Fruit fly (Drosophila melanogaster) whole organism, embryonic: ENCODE results near the gene CG14309.

Source experiments
- Aef1 ChIP-seq: fragments of 200-800 bp; sonication (Bioruptor generic); IDR thresholded peaks from 3 replicates; pipeline ENCODE4 v1.3.6; 2022; ENCODE audit warnings: missing biosample characterization, missing genetic modification characterization
- Atf-2 ChIP-seq: fragments of 200-800 bp; sonication (Bioruptor generic); optimal IDR thresholded peaks from 2 replicates; lab custom pipeline; 2016; ENCODE audit warnings: missing biosample characterization, missing genetic modification characterization
- Atf6 ChIP-seq: fragments of 200-800 bp; sonication (Bioruptor generic); IDR thresholded peaks from 2 replicates; pipeline ENCODE4 v1.3.6; 2022; ENCODE audit warnings: missing biosample characterization, missing genetic modification characterization
- CG1024 ChIP-seq: fragments of 200-800 bp; sonication (Bioruptor generic); IDR thresholded peaks from 2 replicates; pipeline ENCODE4 v1.3.6; 2022; ENCODE audit warnings: missing biosample characterization, missing genetic modification characterization
- CG10274 ChIP-seq: fragments of 200-800 bp; sonication (Bioruptor generic); optimal IDR thresholded peaks from 3 replicates; lab custom pipeline; 2017; ENCODE audit warnings: missing biosample characterization, mild to moderate bottlenecking, missing genetic modification characterization
- CG10565 ChIP-seq: fragments of 200-800 bp; sonication (Bioruptor generic); optimal IDR thresholded peaks from 3 replicates; lab custom pipeline; 2016; ENCODE audit warnings: missing biosample characterization, mild to moderate bottlenecking, missing genetic modification characterization
- CG11093 ChIP-seq: fragments of 200-800 bp; sonication (Bioruptor generic); IDR thresholded peaks from 3 replicates; pipeline ENCODE4 v1.3.6; 2022; ENCODE audit warnings: missing biosample characterization, missing genetic modification characterization
- CG11723 ChIP-seq: fragments of 200-800 bp; sonication (Bioruptor generic); optimal IDR thresholded peaks from 2 replicates; lab custom pipeline; 2017; ENCODE audit warnings: missing biosample characterization, mild to moderate bottlenecking, missing genetic modification characterization
- CG12391 ChIP-seq: fragments of 200-800 bp; sonication (Bioruptor generic); optimal IDR thresholded peaks from 3 replicates; lab custom pipeline; 2018; ENCODE audit warnings: missing biosample characterization, mild to moderate bottlenecking, missing genetic modification characterization, moderate library complexity
- CG14860 ChIP-seq: fragments of 200-800 bp; sonication (Bioruptor generic); IDR thresholded peaks from 3 replicates; pipeline ENCODE4 v1.3.6; 2022; ENCODE audit warnings: missing biosample characterization, missing genetic modification characterization; ENCODE audit not compliant: partially characterized antibody
- CG1602 ChIP-seq: fragments of 200-800 bp; sonication (Bioruptor generic); optimal IDR thresholded peaks from 3 replicates; lab custom pipeline; 2016; ENCODE audit warnings: missing biosample characterization, missing genetic modification characterization
- CG17568 ChIP-seq: fragments of 200-800 bp; sonication (Bioruptor generic); optimal IDR thresholded peaks from 2 replicates; lab custom pipeline; 2018; ENCODE audit warnings: missing biosample characterization, mild to moderate bottlenecking, missing genetic modification characterization, moderate library complexity
- CG18011 ChIP-seq: fragments of 200-800 bp; sonication (Bioruptor generic); optimal IDR thresholded peaks from 2 replicates; lab custom pipeline; 2017; ENCODE audit warnings: missing biosample characterization, missing genetic modification characterization, mild to moderate bottlenecking, moderate library complexity, missing genotype
- CG30403 ChIP-seq: fragments of 200-800 bp; sonication (Bioruptor generic); optimal IDR thresholded peaks from 3 replicates; lab custom pipeline; 2016; ENCODE audit warnings: missing biosample characterization, missing genetic modification characterization
- CG31224 ChIP-seq: fragments of 200-800 bp; sonication (Bioruptor generic); IDR thresholded peaks from 2 replicates; pipeline ENCODE4 v1.3.6; 2022; ENCODE audit warnings: missing biosample characterization, missing genetic modification characterization
- CG32767 ChIP-seq: fragments of 200-800 bp; sonication (Bioruptor generic); IDR thresholded peaks from 2 replicates; pipeline ENCODE4 v1.3.6; 2022; ENCODE audit warnings: missing biosample characterization, missing genetic modification characterization
- CG34376 ChIP-seq: fragments of 200-800 bp; sonication (Bioruptor generic); optimal IDR thresholded peaks from 2 replicates; lab custom pipeline; 2018; ENCODE audit warnings: missing biosample characterization, mild to moderate bottlenecking, missing genetic modification characterization
- CG3995 ChIP-seq: fragments of 200-800 bp; sonication (Bioruptor generic); optimal IDR thresholded peaks from 3 replicates; lab custom pipeline; 2016; ENCODE audit warnings: missing biosample characterization, missing genetic modification characterization
- CG4404 ChIP-seq: fragments of 200-800 bp; sonication (Bioruptor generic); IDR thresholded peaks from 2 replicates; pipeline ENCODE4 v1.3.6; 2022; ENCODE audit warnings: missing biosample characterization, missing genetic modification characterization
- CG6254 ChIP-seq: fragments of 200-800 bp; sonication (Bioruptor generic); optimal IDR thresholded peaks from 3 replicates; lab custom pipeline; 2017; ENCODE audit warnings: mild to moderate bottlenecking, missing biosample characterization, missing genetic modification reagents, missing genetic modification characterization
- CG6791 ChIP-seq: fragments of 200-800 bp; sonication (Bioruptor generic); IDR thresholded peaks from 3 replicates; pipeline ENCODE4 v1.3.6; 2022; ENCODE audit warnings: missing biosample characterization, missing genetic modification characterization; ENCODE audit not compliant: partially characterized antibody
- CG6854 ChIP-seq: fragments of 200-800 bp; sonication (Bioruptor generic); optimal IDR thresholded peaks from 3 replicates; lab custom pipeline; 2017; ENCODE audit warnings: missing biosample characterization, mild to moderate bottlenecking, missing genetic modification characterization
- CG7963 ChIP-seq: fragments of 200-800 bp; sonication (Bioruptor generic); IDR thresholded peaks from 3 replicates; pipeline ENCODE4 v1.3.6; 2022; ENCODE audit warnings: missing biosample characterization, missing genetic modification characterization; ENCODE audit not compliant: partially characterized antibody
- CHES-1-like ChIP-seq: fragments of 200-800 bp; sonication (Bioruptor generic); optimal IDR thresholded peaks from 2 replicates; lab custom pipeline; 2016; ENCODE audit warnings: missing biosample characterization, missing genetic modification characterization
- D19A ChIP-seq: fragments of 200-800 bp; optimal IDR thresholded peaks from 3 replicates; lab custom pipeline; 2019; ENCODE audit warnings: missing biosample characterization, mild to moderate bottlenecking, missing genetic modification characterization, moderate library complexity
- Jarid2 ChIP-seq: fragments of 200-800 bp; sonication (Bioruptor generic); optimal IDR thresholded peaks from 3 replicates; lab custom pipeline; 2017; ENCODE audit warnings: mild to moderate bottlenecking, missing biosample characterization, missing genetic modification reagents, missing genetic modification characterization
- MBD-R2 ChIP-seq: fragments of 200-800 bp; sonication (Bioruptor generic); IDR thresholded peaks from 2 replicates; pipeline ENCODE4 v1.3.6; 2022; ENCODE audit warnings: missing biosample characterization, missing genetic modification characterization
- Neu2 ChIP-seq: fragments of 200-800 bp; sonication (Bioruptor generic); optimal IDR thresholded peaks from 3 replicates; lab custom pipeline; 2016; ENCODE audit warnings: missing biosample characterization, missing genetic modification characterization, borderline replicate concordance
- Sry-β ChIP-seq: fragments of 200-800 bp; sonication (Bioruptor generic); optimal IDR thresholded peaks from 2 replicates; lab custom pipeline; 2018; ENCODE audit warnings: missing biosample characterization, mild to moderate bottlenecking, missing genetic modification characterization, moderate library complexity
- Sry-δ ChIP-seq: fragments of 200-800 bp; sonication (Bioruptor generic); optimal IDR thresholded peaks from 2 replicates; lab custom pipeline; 2016; ENCODE audit warnings: missing biosample characterization, missing genetic modification characterization
- Xbp1 ChIP-seq: fragments of 200-800 bp; sonication (Bioruptor generic); optimal IDR thresholded peaks from 3 replicates; lab custom pipeline; 2016; ENCODE audit warnings: missing biosample characterization, mild to moderate bottlenecking, missing genetic modification characterization
- YL-1 ChIP-seq: fragments of 200-800 bp; sonication (Bioruptor generic); optimal IDR thresholded peaks from 3 replicates; lab custom pipeline; 2017; ENCODE audit warnings: missing biosample characterization, mild to moderate bottlenecking, missing genetic modification characterization
- bcd ChIP-seq: fragments of 200-800 bp; sonication (Bioruptor generic); optimal IDR thresholded peaks from 2 replicates; lab custom pipeline; 2017; ENCODE audit warnings: missing biosample characterization, mild to moderate bottlenecking, missing genetic modification characterization
- da ChIP-seq: fragments of 200-800 bp; sonication (Bioruptor generic); optimal IDR thresholded peaks from 2 replicates; lab custom pipeline; 2016; ENCODE audit warnings: missing biosample characterization, missing genetic modification characterization
- dmrt11E ChIP-seq: fragments of 200-800 bp; sonication (Bioruptor generic); optimal IDR thresholded peaks from 3 replicates; lab custom pipeline; 2018; ENCODE audit warnings: missing biosample characterization, mild to moderate bottlenecking, missing genetic modification characterization, moderate library complexity
- gcm ChIP-seq: fragments of 200-800 bp; sonication (Bioruptor generic); optimal IDR thresholded peaks from 2 replicates; lab custom pipeline; 2019; ENCODE audit warnings: missing biosample characterization, mild to moderate bottlenecking, missing genetic modification characterization, moderate library complexity
- gcm2 ChIP-seq: fragments of 200-800 bp; sonication (Bioruptor generic); optimal IDR thresholded peaks from 2 replicates; lab custom pipeline; 2016; ENCODE audit warnings: missing biosample characterization, missing genetic modification characterization
- gem ChIP-seq: fragments of 200-800 bp; sonication (Bioruptor generic); optimal IDR thresholded peaks from 2 replicates; lab custom pipeline; 2019; ENCODE audit warnings: missing biosample characterization, mild to moderate bottlenecking, missing genetic modification characterization, moderate library complexity
- ind ChIP-seq: fragments of 200-800 bp; sonication (Bioruptor generic); optimal IDR thresholded peaks from 3 replicates; lab custom pipeline; 2016; ENCODE audit warnings: missing biosample characterization, missing genetic modification characterization
- mirr ChIP-seq: fragments of 200-800 bp; sonication (Bioruptor generic); optimal IDR thresholded peaks from 3 replicates; lab custom pipeline; 2018; ENCODE audit warnings: missing biosample characterization, mild to moderate bottlenecking, missing genetic modification characterization
- nerfin-1 ChIP-seq: fragments of 200-800 bp; sonication (Bioruptor generic); optimal IDR thresholded peaks from 3 replicates; lab custom pipeline; 2019; ENCODE audit warnings: missing biosample characterization, mild to moderate bottlenecking, missing genetic modification characterization, moderate library complexity
- nerfin-2 ChIP-seq: fragments of 200-800 bp; sonication (Bioruptor generic); IDR thresholded peaks from 2 replicates; pipeline ENCODE4 v1.3.6; 2022; ENCODE audit warnings: missing biosample characterization, missing genetic modification characterization; ENCODE audit not compliant: partially characterized antibody
- odd ChIP-seq: fragments of 200-800 bp; sonication (Bioruptor generic); optimal IDR thresholded peaks from 2 replicates; lab custom pipeline; 2017; ENCODE audit warnings: missing biosample characterization, mild to moderate bottlenecking, missing genetic modification characterization
- peb ChIP-seq: fragments of 200-800 bp; sonication (Bioruptor generic); IDR thresholded peaks from 2 replicates; pipeline ENCODE4 v1.3.6; 2022; ENCODE audit warnings: missing biosample characterization, missing genetic modification characterization
- seq ChIP-seq: fragments of 200-800 bp; sonication (Bioruptor generic); IDR thresholded peaks from 2 replicates; pipeline ENCODE4 v1.3.6; 2022; ENCODE audit warnings: missing biosample characterization, missing genetic modification characterization
- stc ChIP-seq: fragments of 200-800 bp; sonication (Bioruptor generic); IDR thresholded peaks from 2 replicates; pipeline ENCODE4 v1.3.6; 2022; ENCODE audit warnings: missing biosample characterization, missing genetic modification characterization
- tap ChIP-seq: fragments of 200-800 bp; optimal IDR thresholded peaks from 3 replicates; lab custom pipeline; 2019; ENCODE audit warnings: missing biosample characterization, mild to moderate bottlenecking, missing genetic modification characterization, moderate library complexity
- vnd ChIP-seq: fragments of 200-800 bp; sonication (Bioruptor generic); IDR thresholded peaks from 3 replicates; pipeline ENCODE4 v1.3.6; 2022; ENCODE audit warnings: missing biosample characterization, missing genetic modification characterization; ENCODE audit not compliant: partially characterized antibody
- zfh2 ChIP-seq: fragments of 200-800 bp; sonication (Bioruptor generic); optimal IDR thresholded peaks from 2 replicates; lab custom pipeline; 2016; ENCODE audit warnings: missing biosample characterization, missing genetic modification characterization

The CG14309 gene

DNA sequence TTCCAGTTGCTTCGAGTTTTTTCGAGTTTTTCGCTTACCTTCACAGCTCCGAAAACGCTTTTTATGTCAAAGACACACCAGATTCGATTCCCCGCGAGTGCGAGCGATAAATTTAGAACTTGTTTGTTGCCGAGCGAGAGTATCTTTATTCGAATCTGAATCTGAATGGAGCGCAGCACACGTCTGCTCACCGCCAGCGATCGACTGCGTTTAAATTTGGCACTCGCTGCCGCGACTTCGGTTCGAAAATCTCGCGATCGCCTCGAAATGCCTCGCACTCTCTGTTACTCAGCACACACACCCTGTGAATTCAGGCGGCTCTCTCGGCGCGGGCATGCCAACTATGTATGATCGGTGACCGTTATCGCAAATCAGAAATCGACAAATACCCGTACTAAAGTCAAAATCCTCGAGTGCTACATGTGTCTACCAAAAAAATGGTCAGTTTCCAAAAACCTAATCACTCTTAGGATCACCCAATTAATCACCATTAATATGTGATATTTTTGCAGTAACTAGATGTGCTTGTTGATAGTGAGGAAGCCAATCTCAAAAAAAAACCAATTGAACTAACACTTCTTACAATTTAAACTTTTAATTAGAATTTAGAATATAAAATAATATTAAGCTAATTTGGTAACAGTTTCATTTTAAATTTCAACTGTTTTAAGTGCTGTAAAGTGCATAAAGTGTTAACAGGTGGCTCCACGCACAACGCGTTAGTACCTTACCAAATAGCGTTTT is 14.3 kb upstream of the CG14309 start, which contains the start of gene Vha100-2 (continued):
- TF ChIP-seq YL-1 (peak; percentile 68), CG7963 (GFP tag; lab: Robert Waterston, UW) (0 out of 3 replicates have a peak, but pooled peaks have one; percentile 33), CG34376 (peak; percentile 67), ind (GFP tag; lab: Kevin White, UChicago) (peak; percentile 51), CG17568 (GFP tag; lab: Kevin White, UChicago) (no peak), CG18011 (GFP tag; lab: Kevin White, UChicago) (no peak), CG6791 (no peak), MBD-R2 (GFP tag; lab: Robert Waterston, UW) (no peak), Atf6 (GFP tag; lab: Robert Waterston, UW) (peak; percentile 68; the same call in 1 of the 2 replicates), stc (GFP tag; lab: Robert Waterston, UW) (no peak), gem (no peak), CG3995 (GFP tag; lab: Kevin White, UChicago) (peak; percentile 90), Neu2 (GFP tag; lab: Kevin White, UChicago) (no peak), zfh2 (no peak), vnd (GFP tag; lab: Robert Waterston, UW) (no peak), D19A (tag; lab: Kevin White, UChicago) (peak; percentile 39), Xbp1 (GFP tag; lab: Kevin White, UChicago) (peak; percentile 7), CG10565 (GFP tag; lab: Kevin White, UChicago) (no peak), CG1024 (peak; percentile 13; the same call in 1 of the 2 replicates), CG11093 (no peak), Atf-2 (no peak), CG32767 (peak; percentile 30; the same call in 1 of the 2 replicates), Sry-β (no peak), nerfin-2 (no peak), Sry-δ (peak; percentile 10), seq (GFP tag; lab: Robert Waterston, UW) (peak; percentile 40; the same call in 1 of the 2 replicates), CG6854 (GFP tag; lab: Kevin White, UChicago) (peak; percentile 3), tap (tag; lab: Kevin White, UChicago) (no peak), peb (no peak), Aef1 (GFP tag; lab: Robert Waterston, UW) (peak; percentile 36; the same call in 2 of the 3 replicates), CG6254 (GFP tag; lab: Kevin White, UChicago) (peak; percentile 97), CG30403 (GFP tag; lab: Kevin White, UChicago) (peak; percentile 56), da (GFP tag; lab: Kevin White, UChicago) (peak; percentile 27), odd (GFP tag; lab: Kevin White, UChicago) (no peak), CG10274 (GFP tag; lab: Kevin White, UChicago) (no peak), bcd (GFP tag; lab: Kevin White, UChicago) (peak; percentile 30), CG14860 (GFP tag; lab: Robert Waterston, UW) (peak; percentile 41; the same call in 1 of the 3 replicates), CG4404 (GFP tag; lab: Robert Waterston, UW) (no peak), dmrt11E (tag; lab: Kevin White, UChicago) (no peak), CG31224 (GFP tag; lab: Robert Waterston, UW) (no peak), nerfin-1 (no peak), CG11723 (GFP tag; lab: Kevin White, UChicago) (no peak), Jarid2 (GFP tag; lab: Kevin White, UChicago) (peak; percentile 80), gcm (GFP tag; lab: Kevin White, UChicago) (no peak), CHES-1-like (peak; percentile 28), gcm2 (GFP tag; lab: Kevin White, UChicago) (no peak), CG12391 (peak; percentile 38), mirr (peak; percentile 70), CG1602 (GFP tag; lab: Kevin White, UChicago) (no peak)
